Fruit fly (Drosophila melanogaster): Measurements from ENCODE around the gene spn-A.

dm6 chr3R:30098229-30098628, 42.4 kb upstream of the spn-A start:
- no peak for TF ChIP-seq Mnt (GFP tag; optimal IDR thresholded peaks at IDR 0.05)
- no peak for TF ChIP-seq ovo (GFP tag; optimal IDR thresholded peaks at IDR 0.05)
- no peak for TF ChIP-seq CG33017 (tag; optimal IDR thresholded peaks at IDR 0.05)
- TF ChIP-seq toe (GFP tag; optimal IDR thresholded peaks at IDR 0.05): no peak
- TF ChIP-seq kay (GFP tag; ENCODE audit: borderline replicate concordance): no peak
- no peak for TF ChIP-seq Clk (GFP tag; optimal IDR thresholded peaks at IDR 0.05)
- TF ChIP-seq Hr96 (GFP tag; optimal IDR thresholded peaks at IDR 0.05): no peak

All from whole organism, adult.